Worm (Caenorhabditis elegans): Measurements from ENCODE around the gene C27F2.10.

C27F2.10 gene

ce11 chrIII:4960204-4960603 is 26.5 kb downstream of the C27F2.10 start, which contains the start of gene C27F2.4:
TSS of gene C27F2.4 (minus strand) at chrIII:4960304.
- TF ChIP-seq unc-62 (GFP tag; optimal IDR thresholded peaks at IDR 0.05), result no peak

ce11 chrIII:4956566-4956965 is 30.1 kb downstream of the C27F2.10 start, which contains the start of gene C26E6.1:
TSS of gene C26E6.1 (plus strand) at chrIII:4956866.
- no peak for TF ChIP-seq unc-62 (GFP tag; optimal IDR thresholded peaks at IDR 0.05)

DNA sequence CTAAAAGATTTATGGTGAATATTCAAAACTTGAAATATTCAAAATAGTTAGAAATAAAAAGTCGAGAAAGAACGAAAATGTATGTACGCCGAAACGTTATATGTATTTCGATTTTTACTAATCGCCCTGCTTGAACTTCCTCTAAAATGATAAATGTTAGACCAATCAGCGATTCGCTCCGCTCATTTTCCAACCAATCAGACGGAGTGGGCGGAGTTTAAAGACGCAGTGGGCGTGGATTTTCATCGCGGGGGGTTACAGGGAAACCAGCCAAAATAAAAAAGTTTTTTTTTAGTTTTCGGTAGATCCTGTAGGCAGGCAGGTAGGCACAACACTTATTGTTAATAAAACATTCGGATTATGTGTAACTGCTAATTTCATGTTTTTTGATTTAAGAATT is 33.7 kb downstream of the C27F2.10 start:
- TF ChIP-seq unc-62 (GFP tag; optimal IDR thresholded peaks at IDR 0.05), result no peak

- no peak for TF ChIP-seq unc-62 (GFP tag; optimal IDR thresholded peaks at IDR 0.05)
Observed at ce11 chrIII:4951824-4952223, 34.9 kb downstream of the C27F2.10 start, which contains the start of gene flh-2. TSS of gene flh-2 (plus strand) at chrIII:4952124.

DNA sequence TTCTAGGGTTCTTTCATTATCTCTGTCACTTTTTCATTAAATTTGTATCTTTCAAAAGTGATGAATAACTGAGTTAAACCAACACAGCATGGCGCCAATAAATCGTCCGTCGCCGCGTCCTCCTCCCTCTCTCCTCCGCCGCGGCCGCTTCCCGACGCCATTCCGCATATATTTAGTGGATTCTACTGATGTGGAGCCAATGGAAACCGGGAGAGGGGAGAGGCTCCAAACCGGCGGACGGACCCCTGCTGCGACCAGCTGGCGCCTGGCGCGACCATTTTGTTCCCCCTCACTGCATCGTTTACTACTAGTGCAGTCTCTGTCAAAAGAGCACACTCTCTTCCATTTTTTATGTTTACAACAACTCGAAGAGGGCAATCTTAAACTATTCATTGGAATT is 35.5 kb downstream of the C27F2.10 start:
- no peak for TF ChIP-seq unc-62 (GFP tag; optimal IDR thresholded peaks at IDR 0.05)

ce11 chrIII:4950345-4950744 is 36.4 kb downstream of the C27F2.10 start:
- no peak for TF ChIP-seq unc-62 (GFP tag; optimal IDR thresholded peaks at IDR 0.05)

DNA sequence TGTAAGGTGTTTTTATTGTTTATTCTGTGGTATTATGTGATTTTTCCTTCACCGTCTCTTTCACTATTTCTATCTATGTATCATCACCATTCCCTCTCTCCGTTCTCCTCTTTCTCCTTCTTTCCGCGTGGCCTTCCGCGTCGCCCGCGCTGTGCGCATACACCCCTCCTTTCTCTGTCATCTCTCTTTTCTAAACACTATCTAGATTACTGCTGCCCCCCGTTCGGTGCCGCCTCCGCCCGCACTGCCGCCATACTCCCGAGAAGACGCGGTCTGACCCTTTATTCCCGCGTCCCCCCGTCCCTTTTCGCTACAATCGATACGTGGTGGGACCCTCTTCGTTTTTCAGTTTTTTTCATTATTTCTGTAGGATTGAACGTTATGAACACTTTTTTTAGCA is 38.1 kb downstream of the C27F2.10 start:
- TF ChIP-seq unc-62 (GFP tag; optimal IDR thresholded peaks at IDR 0.05), result no peak

- no peak for TF ChIP-seq unc-62 (GFP tag; optimal IDR thresholded peaks at IDR 0.05)
Observed at ce11 chrIII:4947352-4947751, 39.3 kb downstream of the C27F2.10 start.

- no peak for TF ChIP-seq unc-62 (GFP tag; optimal IDR thresholded peaks at IDR 0.05)
Observed at ce11 chrIII:4944213-4944612, 42.5 kb downstream of the C27F2.10 start, which contains the start of gene ntl-9. TSS of gene ntl-9 (plus strand) at chrIII:4944513.

ce11 chrIII:4939267-4939666 is 47.4 kb downstream of the C27F2.10 start, which contains the start of gene rpb-2:
TSS of gene rpb-2 (plus strand) at chrIII:4939567.
- TF ChIP-seq unc-62 (GFP tag; optimal IDR thresholded peaks at IDR 0.05), result no peak

- no peak for TF ChIP-seq unc-62 (GFP tag; optimal IDR thresholded peaks at IDR 0.05)
Observed at ce11 chrIII:4937022-4937421, 49.7 kb downstream of the C27F2.10 start, which contains the start of gene fsn-1. TSS of gene fsn-1 (plus strand) at chrIII:4937322.
